Worm (Caenorhabditis elegans) whole organism, midembryonic: ENCODE data around the gene Y82E9BR.3.

Experiments used
- T22C8.4 ChIP-seq: fragments of 200-800 bp; sonication (Bioruptor generic); IDR thresholded peaks from 2 replicates; pipeline ENCODE4 v1.3.6; 2022; ENCODE audit warnings: missing genetic modification characterization, missing compliant biosample characterization
- flt-1 ChIP-seq: fragments of 200-800 bp; sonication (Bioruptor generic); IDR thresholded peaks from 2 replicates; pipeline ENCODE4 v1.3.6; 2022; ENCODE audit warnings: missing genetic modification characterization, missing compliant biosample characterization
- klf-2 ChIP-seq: fragments of 200-800 bp; sonication (Bioruptor generic); conservative IDR thresholded peaks from 2 replicates; pipeline ENCODE4 v1.3.6; 2022; ENCODE audit warnings: missing genetic modification reagents, missing genetic modification characterization, missing compliant biosample characterization
- med-1 ChIP-seq: sonication (generic microtip); optimal IDR thresholded peaks from 2 replicates; lab custom pipeline; 2017; ENCODE audit warnings: missing genetic modification characterization, mild to moderate bottlenecking, missing compliant biosample characterization, antibody characterized with exemption, missing genetic modification reagents; ENCODE audit not compliant: insufficient read depth
- ref-1 ChIP-seq: fragments of 200-800 bp; sonication (Bioruptor generic); conservative IDR thresholded peaks from 2 replicates; pipeline ENCODE4 v1.3.6; 2022; ENCODE audit warnings: missing genetic modification reagents, missing genetic modification characterization, missing compliant biosample characterization
- tab-1 ChIP-seq: fragments of 200-800 bp; sonication (Bioruptor generic); IDR thresholded peaks from 2 replicates; pipeline ENCODE4 v1.3.6; 2022; ENCODE audit warnings: missing genetic modification characterization, missing compliant biosample characterization
- ztf-23 ChIP-seq: fragments of 200-800 bp; sonication (Bioruptor generic); IDR thresholded peaks from 2 replicates; pipeline ENCODE4 v1.3.6; 2022; ENCODE audit warnings: missing genetic modification reagents, missing genetic modification characterization, missing compliant biosample characterization
- ztf-29 ChIP-seq: fragments of 200-800 bp; sonication (Bioruptor generic); IDR thresholded peaks from 2 replicates; pipeline ENCODE4 v1.3.6; 2022; ENCODE audit warnings: missing genetic modification reagents, missing genetic modification characterization, missing compliant biosample characterization

- no peak for TF ChIP-seq flt-1 (GFP tag; lab: Robert Waterston, UW)
- no peak for TF ChIP-seq ztf-29 (GFP tag; lab: Robert Waterston, UW)
- TF ChIP-seq tab-1, result no peak
- TF ChIP-seq med-1 (GFP tag; lab: Kevin White, UChicago), result no peak
- TF ChIP-seq ztf-23 (GFP tag; lab: Robert Waterston, UW), result no peak
- TF ChIP-seq klf-2, result no peak
- no peak for TF ChIP-seq T22C8.4
- no peak for TF ChIP-seq ref-1 (GFP tag; lab: Robert Waterston, UW)
These were observed 5.7 kb upstream of the Y82E9BR.3 start for ce11 chrIII:1413125-1413837.
